Worm (Caenorhabditis elegans) whole organism, L4 larva: ENCODE measurements around the gene dop-5.

Experiments used
- ceh-82 ChIP-seq: sonication (generic microtip); optimal IDR thresholded peaks from 2 replicates; lab custom pipeline; 2017; ENCODE audit warnings: missing biosample characterization, missing genetic modification characterization
- cey-2 ChIP-seq: sonication (generic microtip); optimal IDR thresholded peaks from 3 replicates; lab custom pipeline; 2017; ENCODE audit warnings: missing genetic modification characterization, mild to moderate bottlenecking, missing compliant biosample characterization, antibody characterized with exemption, borderline replicate concordance; ENCODE audit not compliant: insufficient read depth
- hif-1 ChIP-seq, 2 experiments: sonication (generic microtip); optimal IDR thresholded peaks; 2 replicates each; lab custom pipeline; 2016 to 2017; ENCODE audit warnings: missing compliant biosample characterization in 2 of 2, missing genetic modification characterization in 2 of 2, missing genetic modification reagents in 2 of 2, missing genotype in 2 of 2, mild to moderate bottlenecking in 1 of 2
- pha-4 ChIP-seq, 2 experiments: fragments of 150-350 bp in 1 of 2; fragments of 200-800 bp in 1 of 2; sonication (Bioruptor generic) in 1 of 2; IDR thresholded peaks in 1 of 2; optimal IDR thresholded peaks in 1 of 2; 2 replicates each; pipeline versions ENCODE4 v1.3.6 to Lab custom; 2014 to 2022; ENCODE audit warnings: missing genetic modification characterization in 2 of 2, missing genetic modification reagents in 2 of 2, missing biosample characterization in 1 of 2, missing compliant biosample characterization in 1 of 2

ce11 chrV:11320860-11321259, 45.2 kb downstream of the dop-5 start:
- no peak for TF ChIP-seq cey-2 (tag; lab: Kevin White, UChicago)
- no peak for TF ChIP-seq pha-4 (GFP tag; IDR thresholded peaks at IDR 0.05; lab: Robert Waterston, UW)
- TF ChIP-seq pha-4 (tag; optimal IDR thresholded peaks at IDR 0.05; lab: Kevin White, UChicago) = no peak
- no peak for TF ChIP-seq ceh-82 (tag; lab: Kevin White, UChicago)
- no peak for TF ChIP-seq hif-1 (tag; optimal IDR thresholded peaks at IDR 0.05; lab: Kevin White, UChicago)
